Fruit fly (Drosophila melanogaster): ENCODE results near the gene sob.

sob gene

dm6 chr2L:3553902-3554301, 26.7 kb downstream of the sob start (continued):
- TF ChIP-seq brk (GFP tag; optimal IDR thresholded peaks at IDR 0.05) (no peak), dl (GFP tag; optimal IDR thresholded peaks at IDR 0.05; ENCODE audit: insufficient read depth in 1 of 2, partially characterized antibody in 2 of 2) (no peak), Sp1 (GFP tag; optimal IDR thresholded peaks at IDR 0.05) (peak; percentile 58)

- peak; percentile 26 for TF ChIP-seq psq (GFP tag; optimal IDR thresholded peaks at IDR 0.05)
- TF ChIP-seq CrebA (GFP tag; optimal IDR thresholded peaks at IDR 0.05; ENCODE audit: borderline replicate concordance), result no peak
- TF ChIP-seq HLH106 (tag; optimal IDR thresholded peaks at IDR 0.05), result peak; percentile 71
- TF ChIP-seq dl (GFP tag; optimal IDR thresholded peaks at IDR 0.05; ENCODE audit: insufficient read depth in 1 of 2, partially characterized antibody in 2 of 2), result no peak
- peak; percentile 51 for TF ChIP-seq Jra (GFP tag; optimal IDR thresholded peaks at IDR 0.05)
- no peak for TF ChIP-seq Myc (optimal IDR thresholded peaks at IDR 0.05)
- TF ChIP-seq N (GFP tag; optimal IDR thresholded peaks at IDR 0.05), result no peak
- no peak for TF ChIP-seq Vsx2 (GFP tag; optimal IDR thresholded peaks at IDR 0.05; ENCODE audit: partially characterized antibody)
- no peak for TF ChIP-seq sv (GFP tag; optimal IDR thresholded peaks at IDR 0.05)
- TF ChIP-seq Abd-B (GFP tag; optimal IDR thresholded peaks at IDR 0.05), result no peak
- no peak for TF ChIP-seq Rel (GFP tag; optimal IDR thresholded peaks at IDR 0.05)
- TF ChIP-seq Rel (tag; optimal IDR thresholded peaks at IDR 0.05), result no peak
- TF ChIP-seq rgr (GFP tag; optimal IDR thresholded peaks at IDR 0.05), result peak; percentile 50
- peak; percentile 64 for TF ChIP-seq fru (GFP tag; optimal IDR thresholded peaks at IDR 0.05)
- TF ChIP-seq Hr83 (GFP tag; optimal IDR thresholded peaks at IDR 0.05; ENCODE audit: poor library complexity, severe bottlenecking), result no peak
- peak; percentile 26 for TF ChIP-seq dmrt93B (GFP tag; optimal IDR thresholded peaks at IDR 0.05)
- no peak for TF ChIP-seq jim (GFP tag; optimal IDR thresholded peaks at IDR 0.05)
- no peak for TF ChIP-seq Dif (GFP tag; optimal IDR thresholded peaks at IDR 0.05; ENCODE audit: partially characterized antibody)
- no peak for TF ChIP-seq sage (GFP tag; optimal IDR thresholded peaks at IDR 0.05)
- no peak for TF ChIP-seq CG32264 (GFP tag; optimal IDR thresholded peaks at IDR 0.05)
- no peak for TF ChIP-seq Mio (GFP tag; optimal IDR thresholded peaks at IDR 0.05)
- peak; percentile 63 for TF ChIP-seq OdsH (GFP tag; optimal IDR thresholded peaks at IDR 0.05)
- no peak for TF ChIP-seq brk (GFP tag; optimal IDR thresholded peaks at IDR 0.05)
- TF ChIP-seq Sp1 (GFP tag; optimal IDR thresholded peaks at IDR 0.05), result peak; percentile 74
- no peak for TF ChIP-seq CG9705 (GFP tag; optimal IDR thresholded peaks at IDR 0.05)
- TF ChIP-seq Hr78 (GFP tag; optimal IDR thresholded peaks at IDR 0.05), result no peak
- TF ChIP-seq br (GFP tag; optimal IDR thresholded peaks at IDR 0.05), result peak; percentile 71
- no peak for TF ChIP-seq tai (GFP tag; optimal IDR thresholded peaks at IDR 0.05)
- TF ChIP-seq ey (GFP tag; optimal IDR thresholded peaks at IDR 0.05), result peak; percentile 54
- TF ChIP-seq dsf (GFP tag; optimal IDR thresholded peaks at IDR 0.05; ENCODE audit: borderline replicate concordance), result no peak
- TF ChIP-seq lola (GFP tag; optimal IDR thresholded peaks at IDR 0.05), result no peak
- no peak for TF ChIP-seq pan (optimal IDR thresholded peaks at IDR 0.05)
- TF ChIP-seq foxo (GFP tag; optimal IDR thresholded peaks at IDR 0.05), result peak in 1 of 2 experiments; percentile 51
- no peak for TF ChIP-seq GATAd (GFP tag; optimal IDR thresholded peaks at IDR 0.05)
- TF ChIP-seq Dfd (GFP tag; optimal IDR thresholded peaks at IDR 0.05), result no peak
- TF ChIP-seq h (GFP tag; optimal IDR thresholded peaks at IDR 0.05), result peak; percentile 64
- peak; percentile 69 for TF ChIP-seq Hnf4 (GFP tag; optimal IDR thresholded peaks at IDR 0.05)
- TF ChIP-seq woc (GFP tag; optimal IDR thresholded peaks at IDR 0.05), result peak; percentile 18
- no peak for TF ChIP-seq usp (GFP tag; optimal IDR thresholded peaks at IDR 0.05)
Observed at dm6 chr2L:3552773-3553172, 27.8 kb downstream of the sob start.

- TF ChIP-seq OdsH (GFP tag; optimal IDR thresholded peaks at IDR 0.05), result peak; percentile 15
- TF ChIP-seq lola (GFP tag; optimal IDR thresholded peaks at IDR 0.05), result no peak
- no peak for TF ChIP-seq Myc (optimal IDR thresholded peaks at IDR 0.05)
- TF ChIP-seq pan (optimal IDR thresholded peaks at IDR 0.05), result no peak
- TF ChIP-seq psq (GFP tag; optimal IDR thresholded peaks at IDR 0.05), result no peak
- TF ChIP-seq sv (GFP tag; optimal IDR thresholded peaks at IDR 0.05), result no peak
- no peak for TF ChIP-seq usp (GFP tag; optimal IDR thresholded peaks at IDR 0.05)
- TF ChIP-seq Hr83 (GFP tag; optimal IDR thresholded peaks at IDR 0.05; ENCODE audit: poor library complexity, severe bottlenecking), result no peak
- TF ChIP-seq Hr78 (GFP tag; optimal IDR thresholded peaks at IDR 0.05), result no peak
- no peak for TF ChIP-seq Dif (GFP tag; optimal IDR thresholded peaks at IDR 0.05; ENCODE audit: partially characterized antibody)
- TF ChIP-seq brk (GFP tag; optimal IDR thresholded peaks at IDR 0.05), result no peak
- TF ChIP-seq dmrt93B (GFP tag; optimal IDR thresholded peaks at IDR 0.05), result no peak
- no peak for TF ChIP-seq CG9705 (GFP tag; optimal IDR thresholded peaks at IDR 0.05)
- TF ChIP-seq fru (GFP tag; optimal IDR thresholded peaks at IDR 0.05), result peak; percentile 20
- TF ChIP-seq br (GFP tag; optimal IDR thresholded peaks at IDR 0.05), result peak; percentile 37
- peak; percentile 34 for TF ChIP-seq woc (GFP tag; optimal IDR thresholded peaks at IDR 0.05)
- TF ChIP-seq tai (GFP tag; optimal IDR thresholded peaks at IDR 0.05), result no peak
- no peak for TF ChIP-seq Jra (GFP tag; optimal IDR thresholded peaks at IDR 0.05)
- peak in 1 of 2 experiments; percentile 39 for TF ChIP-seq foxo (GFP tag; optimal IDR thresholded peaks at IDR 0.05)
- TF ChIP-seq Vsx2 (GFP tag; optimal IDR thresholded peaks at IDR 0.05; ENCODE audit: partially characterized antibody), result no peak
- peak; percentile 33 for TF ChIP-seq ey (GFP tag; optimal IDR thresholded peaks at IDR 0.05)
- TF ChIP-seq N (GFP tag; optimal IDR thresholded peaks at IDR 0.05), result no peak
- TF ChIP-seq sage (GFP tag; optimal IDR thresholded peaks at IDR 0.05), result no peak
- no peak for TF ChIP-seq jim (GFP tag; optimal IDR thresholded peaks at IDR 0.05)
- no peak for TF ChIP-seq Sp1 (GFP tag; optimal IDR thresholded peaks at IDR 0.05)
- TF ChIP-seq rgr (GFP tag; optimal IDR thresholded peaks at IDR 0.05), result peak; percentile 49
- TF ChIP-seq dl (GFP tag; optimal IDR thresholded peaks at IDR 0.05; ENCODE audit: insufficient read depth in 1 of 2, partially characterized antibody in 2 of 2), result no peak
- TF ChIP-seq GATAd (GFP tag; optimal IDR thresholded peaks at IDR 0.05), result no peak
- TF ChIP-seq Rel (GFP tag; optimal IDR thresholded peaks at IDR 0.05), result no peak
- TF ChIP-seq Rel (tag; optimal IDR thresholded peaks at IDR 0.05), result no peak
- no peak for TF ChIP-seq dsf (GFP tag; optimal IDR thresholded peaks at IDR 0.05; ENCODE audit: borderline replicate concordance)
- TF ChIP-seq HLH106 (tag; optimal IDR thresholded peaks at IDR 0.05), result no peak
- no peak for TF ChIP-seq CrebA (GFP tag; optimal IDR thresholded peaks at IDR 0.05; ENCODE audit: borderline replicate concordance)
- no peak for TF ChIP-seq Mio (GFP tag; optimal IDR thresholded peaks at IDR 0.05)
- no peak for TF ChIP-seq Dfd (GFP tag; optimal IDR thresholded peaks at IDR 0.05)
- TF ChIP-seq Hnf4 (GFP tag; optimal IDR thresholded peaks at IDR 0.05), result peak; percentile 26
- TF ChIP-seq h (GFP tag; optimal IDR thresholded peaks at IDR 0.05), result peak; percentile 68
- TF ChIP-seq CG32264 (GFP tag; optimal IDR thresholded peaks at IDR 0.05), result no peak
- TF ChIP-seq Abd-B (GFP tag; optimal IDR thresholded peaks at IDR 0.05), result no peak
Observed at dm6 chr2L:3550583-3550982, 30.0 kb downstream of the sob start.

Measured in whole organism, wandering third instar larva.